Worm (Caenorhabditis elegans): Measurements from ENCODE around the gene num-1.

The num-1 gene

ce11 chrV:20792371-20792890, 37.2 kb upstream of the num-1 start, which contains the start of gene Y44A6D.3:
TSS of gene Y44A6D.3 (minus strand) at chrV:20792421.
- TF ChIP-seq zip-8 (tag; optimal IDR thresholded peaks at IDR 0.05) (no peak), nhr-2 (tag; optimal IDR thresholded peaks at IDR 0.05) (no peak), ztf-11 (tag; optimal IDR thresholded peaks at IDR 0.05) (no peak), bed-3 (GFP tag; optimal IDR thresholded peaks at IDR 0.05) (no peak), pha-4 (tag; optimal IDR thresholded peaks at IDR 0.05) (no peak), ceh-43 (GFP tag; optimal IDR thresholded peaks at IDR 0.05) (no peak), elt-3 (tag; optimal IDR thresholded peaks at IDR 0.05) (no peak), ham-2 (GFP tag; optimal IDR thresholded peaks at IDR 0.05) (no peak), tbx-8 (GFP tag; optimal IDR thresholded peaks at IDR 0.05) (no peak), flh-1 (GFP tag; optimal IDR thresholded peaks at IDR 0.05) (no peak), lin-32 (GFP tag; optimal IDR thresholded peaks at IDR 0.05) (no peak), M03D4.4 (tag; optimal IDR thresholded peaks at IDR 0.05) (no peak), unc-39 (tag; optimal IDR thresholded peaks at IDR 0.05) (no peak), nhr-12 (tag; optimal IDR thresholded peaks at IDR 0.05) (no peak)

- TF ChIP-seq elt-3 (tag; optimal IDR thresholded peaks at IDR 0.05) (no peak), nhr-237 (tag; optimal IDR thresholded peaks at IDR 0.05) (no peak), lin-32 (GFP tag; optimal IDR thresholded peaks at IDR 0.05) (no peak), drap-1 (GFP tag; optimal IDR thresholded peaks at IDR 0.05) (peak; percentile 41), sptf-1 (tag; optimal IDR thresholded peaks at IDR 0.05) (no peak), elt-1 (tag; optimal IDR thresholded peaks at IDR 0.05; ENCODE audit: borderline replicate concordance, insufficient read depth) (no peak), M03D4.4 (tag; optimal IDR thresholded peaks at IDR 0.05) (no peak), tbx-8 (GFP tag; optimal IDR thresholded peaks at IDR 0.05) (no peak), lsy-2 (tag; optimal IDR thresholded peaks at IDR 0.05) (no peak), cnd-1 (tag; optimal IDR thresholded peaks at IDR 0.05) (no peak), ham-2 (GFP tag; optimal IDR thresholded peaks at IDR 0.05) (no peak), mep-1 (tag; optimal IDR thresholded peaks at IDR 0.05) (no peak), mab-5 (tag; optimal IDR thresholded peaks at IDR 0.05) (no peak), sem-2 (GFP tag; optimal IDR thresholded peaks at IDR 0.05) (no peak), nhr-2 (tag; optimal IDR thresholded peaks at IDR 0.05) (no peak), flh-1 (GFP tag; optimal IDR thresholded peaks at IDR 0.05) (no peak), bed-3 (GFP tag; optimal IDR thresholded peaks at IDR 0.05) (no peak), snpc-4 (tag; optimal IDR thresholded peaks at IDR 0.05) (no peak), pha-4 (tag; optimal IDR thresholded peaks at IDR 0.05) (no peak), ceh-39 (tag; optimal IDR thresholded peaks at IDR 0.05) (no peak), nhr-28 (tag; optimal IDR thresholded peaks at IDR 0.05) (no peak), ces-1 (GFP tag; optimal IDR thresholded peaks at IDR 0.05) (no peak), unc-39 (tag; optimal IDR thresholded peaks at IDR 0.05) (no peak), hlh-1 (tag; optimal IDR thresholded peaks at IDR 0.05) (peak; percentile 93), ceh-43 (GFP tag; optimal IDR thresholded peaks at IDR 0.05) (no peak), lin-13 (tag; optimal IDR thresholded peaks at IDR 0.05) (no peak), blmp-1 (tag; optimal IDR thresholded peaks at IDR 0.05) (no peak), ztf-11 (tag; optimal IDR thresholded peaks at IDR 0.05) (no peak), nhr-12 (tag; optimal IDR thresholded peaks at IDR 0.05) (no peak), unc-62 (GFP tag; optimal IDR thresholded peaks at IDR 0.05) (peak; percentile 18), ceh-83 (GFP tag; optimal IDR thresholded peaks at IDR 0.05) (no peak), zip-8 (tag; optimal IDR thresholded peaks at IDR 0.05) (no peak), unc-120 (tag; optimal IDR thresholded peaks at IDR 0.05; ENCODE audit: poor library complexity, severe bottlenecking) (peak; percentile 72)
Observed at ce11 chrV:20793761-20794160, 35.9 kb upstream of the num-1 start.

ce11 chrV:20797918-20798317, 31.7 kb upstream of the num-1 start, which contains the start of gene sdf-9:
TSS of gene sdf-9 (plus strand) at chrV:20798218.
- no peak for TF ChIP-seq nhr-76 (tag; optimal IDR thresholded peaks at IDR 0.05)
- TF ChIP-seq lsy-2 (tag; optimal IDR thresholded peaks at IDR 0.05) = no peak
- no peak for TF ChIP-seq unc-62 (GFP tag; optimal IDR thresholded peaks at IDR 0.05)
- TF ChIP-seq mab-5 (tag; optimal IDR thresholded peaks at IDR 0.05) = no peak
- TF ChIP-seq ham-2 (GFP tag; optimal IDR thresholded peaks at IDR 0.05) = no peak
- no peak for TF ChIP-seq elt-3 (tag; optimal IDR thresholded peaks at IDR 0.05)
- TF ChIP-seq unc-120 (tag; optimal IDR thresholded peaks at IDR 0.05; ENCODE audit: poor library complexity, severe bottlenecking) = no peak
- no peak for TF ChIP-seq sem-2 (GFP tag; optimal IDR thresholded peaks at IDR 0.05)
- TF ChIP-seq ceh-43 (GFP tag; optimal IDR thresholded peaks at IDR 0.05) = no peak

ce11 chrV:20802906-20803305, 26.7 kb upstream of the num-1 start, which contains the start of gene Y44A6D.5:
TSS of gene Y44A6D.5 (minus strand) at chrV:20803006.
- TF ChIP-seq lsy-2 (tag; optimal IDR thresholded peaks at IDR 0.05) = no peak
- no peak for TF ChIP-seq nhr-2 (tag; optimal IDR thresholded peaks at IDR 0.05)
- no peak for TF ChIP-seq ces-1 (GFP tag; optimal IDR thresholded peaks at IDR 0.05)
- TF ChIP-seq mab-5 (tag; optimal IDR thresholded peaks at IDR 0.05) = no peak
- no peak for TF ChIP-seq unc-62 (GFP tag; optimal IDR thresholded peaks at IDR 0.05)
- TF ChIP-seq mep-1 (tag; optimal IDR thresholded peaks at IDR 0.05) = no peak
- no peak for TF ChIP-seq nhr-12 (tag; optimal IDR thresholded peaks at IDR 0.05)
- TF ChIP-seq M03D4.4 (tag; optimal IDR thresholded peaks at IDR 0.05) = no peak
- no peak for TF ChIP-seq ham-2 (GFP tag; optimal IDR thresholded peaks at IDR 0.05)
- TF ChIP-seq drap-1 (GFP tag; optimal IDR thresholded peaks at IDR 0.05) = no peak
- no peak for TF ChIP-seq mls-2 (tag; optimal IDR thresholded peaks at IDR 0.05)

All from whole organism, mixed stage, embryonic.